Fruit fly (Drosophila melanogaster): Measurements from ENCODE around the gene CG6454.

Gene CG6454

DNA sequence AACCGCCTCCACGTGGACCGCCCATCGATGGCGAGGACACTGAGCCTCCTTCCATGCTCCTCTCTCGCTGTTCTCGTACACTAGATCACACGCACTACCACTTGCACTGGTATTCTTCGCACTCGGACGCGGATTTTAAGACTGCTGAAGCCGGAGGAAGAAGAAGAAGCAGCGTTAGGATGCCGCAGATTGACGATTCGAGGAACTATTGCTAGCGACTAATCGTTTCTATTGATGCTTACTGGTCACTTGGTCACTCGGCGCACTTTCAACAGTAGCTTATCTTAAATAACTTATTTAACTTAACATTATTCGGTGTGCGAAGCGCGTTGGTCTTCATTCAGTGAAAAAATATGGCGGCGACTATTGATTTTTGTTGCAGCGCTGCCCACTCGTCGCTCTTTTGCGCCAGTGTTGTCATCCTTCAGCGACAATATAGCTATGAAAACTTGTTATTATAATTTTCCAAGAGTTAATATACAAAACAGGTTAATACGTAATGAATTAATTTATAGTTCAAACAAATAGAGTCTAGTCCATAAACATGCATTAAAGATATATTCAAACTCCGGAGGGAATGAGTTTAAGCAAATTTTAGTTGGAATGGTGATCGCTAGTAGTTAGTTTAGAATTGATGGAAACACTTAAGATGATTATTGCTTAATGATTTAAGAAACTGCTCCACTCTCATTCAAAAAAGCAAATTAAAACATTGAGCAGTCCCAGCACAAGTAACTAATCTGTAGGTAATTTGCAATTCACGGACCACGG is at the start of gene CG6454, which contains the start of gene CG5746 (continued):
- TF ChIP-seq CG16815 (GFP tag; optimal IDR thresholded peaks at IDR 0.05) (peak; percentile 43), Nf-YA (GFP tag; IDR thresholded peaks at IDR 0.05) (no peak), CG16813 (GFP tag; IDR thresholded peaks at IDR 0.05; ENCODE audit: partially characterized antibody) (no peak), fd96Cb (tag; optimal IDR thresholded peaks at IDR 0.05) (peak; percentile 25), CG1529 (GFP tag; optimal IDR thresholded peaks at IDR 0.05) (no peak), CG11456 (GFP tag; IDR thresholded peaks at IDR 0.05) (no peak), CG32767 (GFP tag; IDR thresholded peaks at IDR 0.05) (peak; percentile 33; the same call in 1 of the 2 replicates), CG2120 (GFP tag; optimal IDR thresholded peaks at IDR 0.05) (peak; percentile 82), gfzf (GFP tag; optimal IDR thresholded peaks at IDR 0.05) (peak; percentile 76), Hmx (GFP tag; optimal IDR thresholded peaks at IDR 0.05) (no peak), Gug (GFP tag; IDR thresholded peaks at IDR 0.05) (peak; percentile 61; the same call in 3 of the 4 replicates), Chrac-16 (GFP tag; optimal IDR thresholded peaks at IDR 0.05) (peak; percentile 64), lola (GFP tag; optimal IDR thresholded peaks at IDR 0.05) (peak in 1 of 3 experiments; percentile 62), CG1647 (GFP tag; optimal IDR thresholded peaks at IDR 0.05) (peak; percentile 15), ems (GFP tag; optimal IDR thresholded peaks at IDR 0.05) (peak; percentile 40), slou (GFP tag; optimal IDR thresholded peaks at IDR 0.05) (no peak), Sry-β (GFP tag; optimal IDR thresholded peaks at IDR 0.05) (peak; percentile 85), CG6175 (GFP tag; IDR thresholded peaks at IDR 0.05) (no peak), CG10462 (GFP tag; optimal IDR thresholded peaks at IDR 0.05) (no peak), CG9609 (GFP tag; optimal IDR thresholded peaks at IDR 0.05) (peak; percentile 73), MBD-R2 (GFP tag; IDR thresholded peaks at IDR 0.05) (peak; percentile 55; the same call in 1 of the 2 replicates), jigr1 (GFP tag; IDR thresholded peaks at IDR 0.05) (peak; percentile 34; the same call in 1 of the 3 replicates), Neu2 (GFP tag; optimal IDR thresholded peaks at IDR 0.05; ENCODE audit: borderline replicate concordance) (peak; percentile 18), crc (GFP tag; optimal IDR thresholded peaks at IDR 0.05) (peak; percentile 11), ssp (GFP tag; IDR thresholded peaks at IDR 0.05) (no peak), CG17802 (tag; optimal IDR thresholded peaks at IDR 0.05) (peak; percentile 11), hbn (GFP tag; IDR thresholded peaks at IDR 0.05; ENCODE audit: partially characterized antibody) (no peak), gro (GFP tag; optimal IDR thresholded peaks at IDR 0.05) (peak; percentile 53), CG15073 (GFP tag; optimal IDR thresholded peaks at IDR 0.05) (no peak), E2f1 (GFP tag; IDR thresholded peaks at IDR 0.05) (0 out of 2 replicates have a peak, but pooled peaks have one; percentile 19), Ptx1 (GFP tag; IDR thresholded peaks at IDR 0.05) (peak; percentile 61), chn (GFP tag; optimal IDR thresholded peaks at IDR 0.05) (peak; percentile 65), CG2116 (GFP tag; optimal IDR thresholded peaks at IDR 0.05) (peak; percentile 55), sima (GFP tag; optimal IDR thresholded peaks at IDR 0.05) (peak; percentile 1), CG15696 (tag; optimal IDR thresholded peaks at IDR 0.05) (peak; percentile 45), vfl (GFP tag; optimal IDR thresholded peaks at IDR 0.05) (peak; percentile 20), Mad (GFP tag; optimal IDR thresholded peaks at IDR 0.05) (peak; percentile 60), GATAe (GFP tag; conservative IDR thresholded peaks at IDR 0.05) (no peak), wor (GFP tag; IDR thresholded peaks at IDR 0.05) (no peak; the same call in 1 of the 2 replicates), lilli (GFP tag; optimal IDR thresholded peaks at IDR 0.05) (peak; percentile 76), CG34224 (GFP tag; IDR thresholded peaks at IDR 0.05; ENCODE audit: partially characterized antibody) (no peak), Sin3A (optimal IDR thresholded peaks at IDR 0.05) (peak; percentile 68), trem (tag; optimal IDR thresholded peaks at IDR 0.05) (peak; percentile 99), Hr3 (GFP tag; optimal IDR thresholded peaks at IDR 0.05) (peak; percentile 73), Atf3 (GFP tag; optimal IDR thresholded peaks at IDR 0.05) (peak; percentile 18), CG3995 (GFP tag; optimal IDR thresholded peaks at IDR 0.05) (peak; percentile 63), klu (GFP tag; IDR thresholded peaks at IDR 0.05) (0 out of 2 replicates have a peak, but pooled peaks have one; percentile 30), pnt (GFP tag; optimal IDR thresholded peaks at IDR 0.05) (peak; percentile 14), CG17829 (tag; optimal IDR thresholded peaks at IDR 0.05) (peak; percentile 72), Max (GFP tag; optimal IDR thresholded peaks at IDR 0.05) (peak; percentile 39)
